Fruit fly (Drosophila melanogaster) ovary, adult (tissue): Measurements from ENCODE around the gene CG9154.

Experiments
- CG17801 ChIP-seq: fragments of 200-800 bp; optimal IDR thresholded peaks from 2 replicates; lab custom pipeline; 2019; ENCODE audit warnings: missing biosample characterization, mild to moderate bottlenecking, missing genetic modification characterization, moderate library complexity; ENCODE audit not compliant: partially characterized antibody

Gene CG9154

dm6 chr2L:6070656-6071231, at the start of gene CG9154, which contains the start of gene Kr-h2:
CG9154 (minus strand) TSS chr2L:6070686.
Kr-h2 (plus strand) TSS chr2L:6070990.
- no peak for TF ChIP-seq CG17801 (GFP tag; lab: Kevin White, UChicago)

DNA sequence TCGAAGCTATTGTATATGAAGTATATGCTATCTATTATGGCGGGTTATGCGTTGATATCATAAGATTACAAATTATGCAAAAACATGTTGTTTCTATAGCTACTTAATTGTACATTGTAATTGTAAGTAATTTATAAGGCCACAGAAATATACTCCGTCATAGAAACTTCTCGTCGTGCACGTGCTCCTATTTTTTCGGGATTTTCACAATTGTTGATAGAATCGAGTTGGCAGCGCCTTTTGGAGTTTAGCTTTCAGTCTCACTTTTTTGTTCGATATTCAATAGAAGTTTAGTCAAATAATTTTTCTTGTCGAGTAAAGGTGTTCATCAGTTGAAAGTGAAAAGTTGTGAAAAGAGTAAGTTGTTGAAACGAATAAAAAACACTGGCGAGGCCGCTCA, 47.7 kb upstream of the CG9154 start, which contains the start of gene CG31642:
TSS of gene CG31642 (plus strand) at position 301 of the 400 bp plus-strand sequence.
- no peak for TF ChIP-seq CG17801 (GFP tag; lab: Kevin White, UChicago)

- no peak for TF ChIP-seq CG17801 (GFP tag; lab: Kevin White, UChicago)
These were observed 40.3 kb upstream of the CG9154 start for dm6 chr2L:6110781-6111180.

DNA sequence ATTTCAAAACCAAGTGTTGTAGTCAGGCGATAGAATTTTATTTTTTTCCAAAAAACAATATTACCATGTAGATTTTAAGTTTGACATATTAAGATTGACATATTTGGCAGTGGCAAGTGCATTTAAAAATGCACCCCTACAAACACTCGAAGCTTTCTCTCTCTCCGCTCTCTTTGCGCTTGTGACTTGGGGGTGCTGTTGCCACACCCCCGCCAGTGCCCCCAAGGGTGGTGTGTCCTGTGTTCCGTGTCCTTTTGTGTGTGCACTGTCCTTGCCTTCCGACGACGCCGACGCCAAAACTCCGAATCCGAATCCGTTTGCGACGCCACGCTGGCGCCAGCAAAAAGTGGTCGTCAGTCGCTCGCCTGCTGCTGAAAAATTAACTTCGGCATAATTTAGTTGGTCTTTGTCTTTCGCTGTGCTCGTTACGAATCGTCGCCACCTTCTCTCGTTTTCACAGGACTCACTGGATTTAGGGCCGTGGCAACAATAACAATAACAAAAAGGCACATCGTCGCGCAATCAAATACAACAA, 38.9 kb upstream of the CG9154 start:
- TF ChIP-seq CG17801 (GFP tag; lab: Kevin White, UChicago), result no peak

DNA sequence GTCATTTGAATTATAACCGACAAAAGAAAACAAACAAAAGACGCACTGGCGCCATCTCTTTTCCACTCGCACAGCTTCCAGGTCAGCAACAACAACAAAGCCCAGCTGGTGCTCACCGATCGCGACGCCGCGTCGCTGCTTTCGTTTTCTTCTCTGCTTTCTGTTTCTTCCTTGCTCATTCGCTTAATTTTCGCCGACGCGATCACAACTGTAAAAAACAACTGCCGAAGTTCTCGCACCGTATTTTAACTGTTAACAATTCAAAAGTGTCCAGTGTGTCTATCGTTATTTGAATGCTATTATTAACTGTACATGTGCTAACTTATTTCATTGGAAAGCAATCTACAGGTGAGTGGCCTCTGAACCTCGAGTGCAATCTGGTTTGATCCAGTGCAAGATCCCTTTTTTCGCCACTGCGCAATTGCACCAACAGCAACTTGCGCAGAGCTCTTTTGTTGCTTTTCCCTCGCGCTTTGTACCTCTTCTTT, 29.8 kb upstream of the CG9154 start, which contains the start of gene stai:
TSS of gene stai (plus strand) at position 176 of the 488 bp plus-strand sequence.
- TF ChIP-seq CG17801 (GFP tag; lab: Kevin White, UChicago), result peak; percentile 59

DNA sequence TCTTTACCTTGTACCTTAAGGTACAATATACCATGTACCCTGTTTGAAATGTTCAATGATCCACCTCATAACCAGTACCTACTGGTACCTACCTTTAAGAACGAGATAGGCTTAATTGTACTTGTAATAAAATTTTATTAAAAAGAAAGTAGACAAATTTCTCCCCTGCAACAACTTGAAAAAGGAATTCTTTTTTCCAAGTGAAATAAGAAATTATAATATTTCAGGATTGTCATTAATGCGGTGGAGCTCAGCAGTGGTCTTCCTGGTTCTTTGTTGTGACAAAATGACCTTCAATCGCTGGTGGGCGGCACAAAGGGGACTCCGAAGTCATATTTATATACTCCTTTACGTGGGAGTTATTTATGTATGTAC, 28.8 kb upstream of the CG9154 start:
- TF ChIP-seq CG17801 (GFP tag; lab: Kevin White, UChicago), result no peak

dm6 chr2L:6098479-6099269, 28.2 kb upstream of the CG9154 start, which contains the start of gene CG9175:
CG9175 (minus strand) TSS chr2L:6098966.
- peak; percentile 30 for TF ChIP-seq CG17801 (GFP tag; lab: Kevin White, UChicago)

- TF ChIP-seq CG17801 (GFP tag; lab: Kevin White, UChicago), result no peak
These were observed 21.8 kb upstream of the CG9154 start for dm6 chr2L:6092300-6092699.

dm6 chr2L:6090786-6091716, 20.6 kb upstream of the CG9154 start, which contains the start of gene CG45075:
CG45075 (plus strand) TSS chr2L:6091412.
- TF ChIP-seq CG17801 (GFP tag; lab: Kevin White, UChicago), result no peak

dm6 chr2L:6090365-6090764, 19.9 kb upstream of the CG9154 start:
- TF ChIP-seq CG17801 (GFP tag; lab: Kevin White, UChicago), result no peak

DNA sequence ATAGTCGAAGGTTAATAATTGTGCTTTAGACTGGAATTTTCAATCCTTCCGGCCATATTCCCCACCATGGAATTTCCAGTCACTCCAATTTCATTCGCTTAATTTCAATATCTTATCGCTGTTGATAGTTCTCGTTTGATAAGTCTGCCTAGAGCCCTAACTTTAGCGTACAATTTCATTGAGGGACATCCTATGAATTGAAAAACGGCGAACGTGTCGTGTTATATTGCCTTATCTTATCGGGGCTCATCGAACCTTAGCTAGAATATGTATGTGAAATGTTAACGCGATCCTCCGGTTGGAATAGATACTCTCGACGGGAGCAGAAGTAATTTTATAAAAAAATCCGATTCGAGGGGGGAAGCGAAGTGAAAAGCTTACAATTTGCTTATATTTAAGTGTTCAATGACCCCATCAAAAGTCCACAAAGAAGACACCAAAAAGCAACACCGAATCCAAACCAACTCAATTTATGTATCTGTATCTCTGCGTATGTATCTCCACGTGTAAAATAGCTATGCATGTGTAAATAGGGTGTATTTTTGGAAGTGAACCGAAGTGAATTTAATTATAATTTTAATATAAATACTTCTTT, 19.2 kb upstream of the CG9154 start:
- no peak for TF ChIP-seq CG17801 (GFP tag; lab: Kevin White, UChicago)

- peak; percentile 75 for TF ChIP-seq CG17801 (GFP tag; lab: Kevin White, UChicago)
These were observed 18.2 kb upstream of the CG9154 start for dm6 chr2L:6088371-6089365.

DNA sequence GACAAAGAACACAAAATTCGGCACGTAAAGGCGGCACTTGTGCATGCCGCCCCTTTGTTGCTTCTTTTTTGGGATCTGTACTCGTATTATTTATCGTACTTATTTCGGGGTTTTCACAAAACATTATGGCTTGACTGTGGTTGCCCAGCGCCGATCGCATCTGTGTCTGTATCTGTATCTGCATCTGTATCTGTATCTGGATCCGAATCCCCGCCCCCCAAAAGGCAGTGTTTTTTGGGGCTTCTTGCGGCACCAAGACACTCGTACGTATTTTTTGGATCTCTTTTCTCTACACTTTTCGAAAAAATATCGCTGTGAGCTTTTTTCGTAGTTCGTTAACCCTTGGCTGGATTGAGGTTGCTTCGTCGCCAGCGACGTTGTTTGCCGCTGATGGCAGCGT, 17.2 kb upstream of the CG9154 start:
- TF ChIP-seq CG17801 (GFP tag; lab: Kevin White, UChicago), result no peak
